Fruit fly (Drosophila melanogaster) whole organism, embryonic: ENCODE measurements around the gene CG17230.

ENCODE experiments used
- Abd-B ChIP-seq: fragments of 200-800 bp; sonication (Bioruptor generic); optimal IDR thresholded peaks from 2 replicates; lab custom pipeline; 2018; ENCODE audit warnings: missing biosample characterization, mild to moderate bottlenecking, missing genetic modification characterization, moderate library complexity
- Atf-2 ChIP-seq: fragments of 200-800 bp; sonication (Bioruptor generic); optimal IDR thresholded peaks from 2 replicates; lab custom pipeline; 2016; ENCODE audit warnings: missing biosample characterization, missing genetic modification characterization
- Blimp-1 ChIP-seq: fragments of 200-800 bp; sonication (Bioruptor generic); optimal IDR thresholded peaks from 3 replicates; lab custom pipeline; 2018; ENCODE audit warnings: missing biosample characterization, missing genetic modification characterization, mild to moderate bottlenecking, moderate library complexity, missing genetic modification reagents
- Bteb2 ChIP-seq: fragments of 200-800 bp; sonication (Bioruptor generic); optimal IDR thresholded peaks from 2 replicates; lab custom pipeline; 2016; ENCODE audit warnings: missing biosample characterization, missing genetic modification characterization
- CG11398 ChIP-seq: fragments of 200-800 bp; sonication (Bioruptor generic); optimal IDR thresholded peaks from 2 replicates; lab custom pipeline; 2016; ENCODE audit warnings: missing biosample characterization, missing genetic modification characterization
- CG12071 ChIP-seq: fragments of 200-800 bp; sonication (Bioruptor generic); optimal IDR thresholded peaks from 3 replicates; lab custom pipeline; 2018; ENCODE audit warnings: missing biosample characterization, mild to moderate bottlenecking, missing genetic modification characterization
- CG12155 ChIP-seq: fragments of 200-800 bp; sonication (Bioruptor generic); optimal IDR thresholded peaks from 3 replicates; lab custom pipeline; 2016; ENCODE audit warnings: missing biosample characterization, missing genetic modification characterization
- CG12942 ChIP-seq: fragments of 200-800 bp; sonication (Bioruptor generic); optimal IDR thresholded peaks from 3 replicates; lab custom pipeline; 2016; ENCODE audit warnings: missing biosample characterization, missing genetic modification characterization
- CG14710 ChIP-seq: fragments of 200-800 bp; sonication (Bioruptor generic); optimal IDR thresholded peaks from 3 replicates; lab custom pipeline; 2019; ENCODE audit warnings: missing biosample characterization, mild to moderate bottlenecking, missing genetic modification characterization, moderate library complexity
- CG14965 ChIP-seq: fragments of 200-800 bp; sonication (Bioruptor generic); optimal IDR thresholded peaks from 2 replicates; lab custom pipeline; 2016; ENCODE audit warnings: missing biosample characterization, missing genetic modification characterization, borderline replicate concordance
- CG18011 ChIP-seq: fragments of 200-800 bp; sonication (Bioruptor generic); optimal IDR thresholded peaks from 2 replicates; lab custom pipeline; 2017; ENCODE audit warnings: missing biosample characterization, missing genetic modification characterization, mild to moderate bottlenecking, moderate library complexity, missing genotype
- CG2129 ChIP-seq: fragments of 200-800 bp; sonication (Bioruptor generic); IDR thresholded peaks from 2 replicates; pipeline ENCODE4 v1.3.6; 2022; ENCODE audit warnings: missing biosample characterization, missing genetic modification characterization; ENCODE audit not compliant: partially characterized antibody
- CG31365 ChIP-seq: fragments of 200-800 bp; sonication (Bioruptor generic); optimal IDR thresholded peaks from 2 replicates; lab custom pipeline; 2018; ENCODE audit warnings: missing biosample characterization, mild to moderate bottlenecking, missing genetic modification characterization
- CG31441 ChIP-seq: fragments of 200-800 bp; sonication (Bioruptor generic); IDR thresholded peaks from 2 replicates; pipeline ENCODE4 v1.3.6; 2022; ENCODE audit warnings: missing biosample characterization, missing genetic modification characterization
- CG4424 ChIP-seq: fragments of 200-800 bp; sonication (Bioruptor generic); optimal IDR thresholded peaks from 3 replicates; lab custom pipeline; 2016; ENCODE audit warnings: missing biosample characterization, missing genetic modification characterization
- CG6272 ChIP-seq: fragments of 200-800 bp; sonication (Bioruptor generic); IDR thresholded peaks from 2 replicates; pipeline ENCODE4 v1.3.6; 2022; ENCODE audit warnings: missing biosample characterization, missing genetic modification characterization
- CG7357 ChIP-seq: fragments of 200-800 bp; sonication (Bioruptor generic); IDR thresholded peaks from 3 replicates; pipeline ENCODE4 v1.3.6; 2022; ENCODE audit warnings: missing biosample characterization, missing genetic modification characterization
- CkIIα-i1 ChIP-seq: fragments of 200-800 bp; sonication (Bioruptor generic); IDR thresholded peaks from 2 replicates; pipeline ENCODE4 v1.3.6; 2022; ENCODE audit warnings: missing biosample characterization, missing genetic modification characterization
- CrebB ChIP-seq: fragments of 200-800 bp; sonication (Bioruptor generic); optimal IDR thresholded peaks from 3 replicates; lab custom pipeline; 2018; ENCODE audit warnings: missing biosample characterization, mild to moderate bottlenecking, missing genetic modification characterization
- Dip2 ChIP-seq: fragments of 200-800 bp; sonication (Bioruptor generic); IDR thresholded peaks from 2 replicates; pipeline ENCODE4 v1.3.6; 2022; ENCODE audit warnings: missing biosample characterization, missing genetic modification characterization
- Ets65A ChIP-seq: fragments of 200-800 bp; sonication (Bioruptor generic); peaks from one replicate; lab custom pipeline; 2016; ENCODE audit warnings: missing biosample characterization, missing genetic modification characterization
- HLH4C ChIP-seq: fragments of 200-800 bp; sonication (Bioruptor generic); IDR thresholded peaks from 3 replicates; pipeline ENCODE4 v1.3.6; 2022; ENCODE audit warnings: missing biosample characterization, missing genetic modification characterization; ENCODE audit not compliant: partially characterized antibody
- HmgZ ChIP-seq: fragments of 200-800 bp; sonication (Bioruptor generic); optimal IDR thresholded peaks from 2 replicates; lab custom pipeline; 2018; ENCODE audit warnings: missing biosample characterization, mild to moderate bottlenecking, missing genetic modification characterization
- Hsf ChIP-seq: fragments of 200-800 bp; sonication (Bioruptor generic); optimal IDR thresholded peaks from 3 replicates; lab custom pipeline; 2016; ENCODE audit warnings: missing biosample characterization, missing genetic modification characterization
- Meics ChIP-seq: fragments of 200-800 bp; sonication (Bioruptor generic); optimal IDR thresholded peaks from 2 replicates; lab custom pipeline; 2017; ENCODE audit warnings: missing biosample characterization, mild to moderate bottlenecking, missing genetic modification characterization
- Mes4 ChIP-seq: fragments of 200-800 bp; sonication (Bioruptor generic); optimal IDR thresholded peaks from 2 replicates; lab custom pipeline; 2016; ENCODE audit warnings: missing biosample characterization, missing genetic modification characterization
- Oli ChIP-seq: fragments of 200-800 bp; sonication (Bioruptor generic); optimal IDR thresholded peaks from 2 replicates; lab custom pipeline; 2018; ENCODE audit warnings: missing biosample characterization, mild to moderate bottlenecking, missing genetic modification characterization, moderate library complexity
- Scr ChIP-seq: fragments of 200-800 bp; sonication (Bioruptor generic); IDR thresholded peaks from 2 replicates; pipeline ENCODE4 v1.3.6; 2022; ENCODE audit warnings: missing biosample characterization, missing genetic modification characterization; ENCODE audit not compliant: partially characterized antibody
- az2 ChIP-seq: fragments of 200-800 bp; sonication (Bioruptor generic); optimal IDR thresholded peaks from 3 replicates; lab custom pipeline; 2016; ENCODE audit warnings: missing biosample characterization, missing genetic modification characterization
- bowl ChIP-seq: fragments of 200-800 bp; sonication (Bioruptor generic); IDR thresholded peaks from 2 replicates; pipeline ENCODE4 v1.3.6; 2022; ENCODE audit warnings: missing biosample characterization, missing genetic modification characterization
- btn ChIP-seq: fragments of 200-800 bp; sonication (Bioruptor generic); optimal IDR thresholded peaks from 2 replicates; lab custom pipeline; 2016; ENCODE audit warnings: missing biosample characterization, missing genetic modification characterization
- caup ChIP-seq: fragments of 200-800 bp; sonication (Bioruptor generic); optimal IDR thresholded peaks from 3 replicates; lab custom pipeline; 2017; ENCODE audit warnings: missing biosample characterization, mild to moderate bottlenecking, missing genetic modification characterization, moderate library complexity; ENCODE audit not compliant: severe bottlenecking
- corto ChIP-seq: fragments of 200-800 bp; sonication (Bioruptor generic); optimal IDR thresholded peaks from 2 replicates; lab custom pipeline; 2016; ENCODE audit warnings: missing biosample characterization, mild to moderate bottlenecking, missing genetic modification characterization, moderate library complexity
- dm ChIP-seq: fragments of 200-800 bp; sonication (Bioruptor generic); optimal IDR thresholded peaks from 3 replicates; lab custom pipeline; 2016; ENCODE audit warnings: missing biosample characterization, missing genetic modification characterization
- gcm2 ChIP-seq: fragments of 200-800 bp; sonication (Bioruptor generic); optimal IDR thresholded peaks from 2 replicates; lab custom pipeline; 2016; ENCODE audit warnings: missing biosample characterization, missing genetic modification characterization
- gem ChIP-seq: fragments of 200-800 bp; sonication (Bioruptor generic); optimal IDR thresholded peaks from 2 replicates; lab custom pipeline; 2019; ENCODE audit warnings: missing biosample characterization, mild to moderate bottlenecking, missing genetic modification characterization, moderate library complexity
- gfzf ChIP-seq: fragments of 200-800 bp; sonication (Bioruptor generic); optimal IDR thresholded peaks from 2 replicates; lab custom pipeline; 2016; ENCODE audit warnings: missing biosample characterization, mild to moderate bottlenecking, missing genetic modification characterization, moderate library complexity
- jing ChIP-seq: fragments of 200-800 bp; sonication (Bioruptor generic); optimal IDR thresholded peaks from 2 replicates; lab custom pipeline; 2018; ENCODE audit warnings: missing biosample characterization, mild to moderate bottlenecking, missing genetic modification characterization
- lola ChIP-seq, 3 experiments: fragments of >200 bp in 2 of 3; fragments of 200-800 bp in 1 of 3; sonication (Bioruptor generic) in 1 of 3; optimal IDR thresholded peaks; 2 replicates each; lab custom pipeline; 2017 to 2019; ENCODE audit warnings: missing biosample characterization in 3 of 3, missing genetic modification characterization in 3 of 3, mild to moderate bottlenecking in 1 of 3, moderate library complexity in 1 of 3
- luna ChIP-seq: fragments of 200-800 bp; sonication (Bioruptor generic); optimal IDR thresholded peaks from 2 replicates; lab custom pipeline; 2016; ENCODE audit warnings: missing biosample characterization, missing genetic modification characterization
- onecut ChIP-seq: fragments of 200-800 bp; sonication (Bioruptor generic); IDR thresholded peaks from 2 replicates; pipeline ENCODE4 v1.3.6; 2022; ENCODE audit warnings: missing biosample characterization, missing genetic modification characterization
- pzg ChIP-seq: fragments of 200-800 bp; sonication (Bioruptor generic); optimal IDR thresholded peaks from 3 replicates; lab custom pipeline; 2018; ENCODE audit warnings: missing biosample characterization, mild to moderate bottlenecking, missing genetic modification characterization, moderate library complexity
- sens ChIP-seq: fragments of 200-800 bp; sonication (Bioruptor generic); peaks from one replicate; lab custom pipeline; 2016; ENCODE audit warnings: missing biosample characterization, missing genetic modification characterization
- seq ChIP-seq: fragments of 200-800 bp; sonication (Bioruptor generic); IDR thresholded peaks from 2 replicates; pipeline ENCODE4 v1.3.6; 2022; ENCODE audit warnings: missing biosample characterization, missing genetic modification characterization
- slbo ChIP-seq: fragments of 200-800 bp; sonication (Bioruptor generic); IDR thresholded peaks from 2 replicates; pipeline ENCODE4 v1.3.6; 2022; ENCODE audit warnings: missing biosample characterization, missing genetic modification characterization
- ssp ChIP-seq: fragments of 200-800 bp; sonication (Bioruptor generic); IDR thresholded peaks from 2 replicates; pipeline ENCODE4 v1.3.6; 2022; ENCODE audit warnings: missing biosample characterization, missing genetic modification characterization
- tna ChIP-seq: fragments of 200-800 bp; sonication (Bioruptor generic); IDR thresholded peaks from 2 replicates; pipeline ENCODE4 v1.3.6; 2022; ENCODE audit warnings: missing biosample characterization, missing genetic modification characterization; ENCODE audit not compliant: partially characterized antibody
- trh ChIP-seq: fragments of 200-800 bp; sonication (Bioruptor generic); optimal IDR thresholded peaks from 2 replicates; lab custom pipeline; 2016; ENCODE audit warnings: missing biosample characterization, missing genetic modification characterization
- ttk ChIP-seq: fragments of 200-800 bp; sonication (Bioruptor generic); IDR thresholded peaks from 2 replicates; pipeline ENCODE4 v2.1.2; 2022; ENCODE audit warnings: missing biosample characterization, missing genetic modification characterization
- wdn ChIP-seq: fragments of 200-800 bp; sonication (Bioruptor generic); IDR thresholded peaks from 2 replicates; pipeline ENCODE4 v1.3.6; 2022; ENCODE audit warnings: missing biosample characterization, missing genetic modification characterization

Gene CG17230

DNA sequence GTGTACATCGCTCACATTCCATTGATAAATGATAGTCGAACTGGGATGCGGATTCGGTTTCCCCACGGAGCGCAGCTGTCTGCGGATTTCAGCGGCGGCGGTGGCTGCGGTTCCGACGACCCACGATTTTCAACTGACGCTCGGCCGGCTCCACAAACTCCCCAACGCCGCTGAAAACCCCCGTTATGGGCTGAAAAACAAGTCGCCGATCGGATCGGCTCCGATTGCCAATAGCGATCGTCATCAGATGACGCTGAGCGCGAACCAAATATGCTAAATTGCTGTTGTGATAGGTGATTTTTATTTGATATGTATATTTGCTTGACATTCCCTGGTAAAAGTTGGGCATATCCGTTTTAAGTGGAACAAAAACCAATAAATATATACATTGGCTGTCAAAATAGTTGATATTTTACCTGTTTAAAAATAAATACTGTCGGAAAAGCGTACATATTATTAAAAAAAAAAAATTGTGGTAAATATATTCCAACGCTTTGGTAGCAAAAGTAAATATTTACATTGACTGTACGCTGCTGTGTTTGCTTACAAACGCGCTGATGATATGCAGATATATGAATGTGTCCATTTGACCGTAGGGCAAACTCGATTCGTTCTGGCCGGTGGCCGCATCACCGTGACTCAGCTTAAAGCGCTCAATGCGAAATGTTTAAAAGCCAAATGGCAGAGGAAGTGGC is 16.8 kb downstream of the CG17230 start (continued):
- TF ChIP-seq Meics (GFP tag; lab: Kevin White, UChicago) (peak; percentile 74), CG2129 (GFP tag; lab: Robert Waterston, UW) (no peak), ttk (no peak; the same call in none of the 2 replicates), CrebB (tag; lab: Kevin White, UChicago) (no peak), btn (GFP tag; lab: Kevin White, UChicago) (no peak), Blimp-1 (GFP tag; lab: Kevin White, UChicago) (peak; percentile 16), Dip2 (GFP tag; lab: Robert Waterston, UW) (0 out of 2 replicates have a peak, but pooled peaks have one; percentile 13), CG18011 (GFP tag; lab: Kevin White, UChicago) (peak; percentile 20), corto (GFP tag; lab: Kevin White, UChicago) (peak; percentile 13), HLH4C (GFP tag; lab: Robert Waterston, UW) (no peak), gcm2 (GFP tag; lab: Kevin White, UChicago) (no peak), seq (GFP tag; lab: Robert Waterston, UW) (0 out of 2 replicates have a peak, but pooled peaks have one; percentile 16), CkIIα-i1 (GFP tag; lab: Robert Waterston, UW) (no peak), az2 (GFP tag; lab: Kevin White, UChicago) (no peak), gfzf (GFP tag; lab: Kevin White, UChicago) (no peak), gem (peak; percentile 84), Hsf (GFP tag; lab: Kevin White, UChicago) (peak; percentile 53), CG4424 (GFP tag; lab: Kevin White, UChicago) (peak; percentile 11), onecut (GFP tag; lab: Robert Waterston, UW) (no peak), CG11398 (GFP tag; lab: Kevin White, UChicago) (no peak), dm (GFP tag; lab: Kevin White, UChicago) (no peak), CG14710 (tag; lab: Kevin White, UChicago) (no peak), HmgZ (tag; lab: Kevin White, UChicago) (peak; percentile 51), trh (GFP tag; lab: Kevin White, UChicago) (no peak), CG31365 (tag; lab: Kevin White, UChicago) (no peak), jing (no peak), slbo (GFP tag; lab: Robert Waterston, UW) (peak; percentile 74), Mes4 (no peak), Abd-B (GFP tag; lab: Kevin White, UChicago) (peak; percentile 78), Scr (no peak), CG31441 (GFP tag; lab: Robert Waterston, UW) (peak; percentile 40; the same call in 1 of the 2 replicates), CG7357 (GFP tag; lab: Robert Waterston, UW) (no peak), wdn (GFP tag; lab: Robert Waterston, UW) (peak; percentile 47), CG14965 (GFP tag; lab: Kevin White, UChicago) (no peak), Oli (tag; lab: Kevin White, UChicago) (peak; percentile 61), CG6272 (GFP tag; lab: Robert Waterston, UW) (no peak; the same call in 1 of the 2 replicates), Ets65A (GFP tag; lab: Kevin White, UChicago) (peak; percentile 97), luna (GFP tag; lab: Kevin White, UChicago) (no peak), tna (GFP tag; lab: Robert Waterston, UW) (no peak), caup (GFP tag; lab: Kevin White, UChicago) (peak; percentile 66), pzg (no peak), Atf-2 (GFP tag; lab: Kevin White, UChicago) (peak; percentile 7), lola (GFP tag; optimal IDR thresholded peaks at IDR 0.05; lab: Kevin White, UChicago) (no peak), Bteb2 (GFP tag; lab: Kevin White, UChicago) (no peak), sens (GFP tag; lab: Kevin White, UChicago) (peak; percentile 68), CG12071 (GFP tag; lab: Kevin White, UChicago) (peak; percentile 22), CG12942 (GFP tag; lab: Kevin White, UChicago) (peak; percentile 26), bowl (GFP tag; lab: Robert Waterston, UW) (no peak), CG12155 (GFP tag; lab: Kevin White, UChicago) (peak; percentile 63), ssp (no peak)
